Fruit fly (Drosophila melanogaster) whole organism, embryonic: Measurements from ENCODE around the gene Neu2.

Source experiments
- Gug ChIP-seq: fragments of 200-800 bp; sonication (Bioruptor generic); IDR thresholded peaks from 4 replicates; pipeline ENCODE4 v1.3.6; 2022; ENCODE audit warnings: missing biosample characterization, missing genetic modification characterization
- Sox102F ChIP-seq: fragments of 200-800 bp; sonication (Bioruptor generic); optimal IDR thresholded peaks from 2 replicates; lab custom pipeline; 2018; ENCODE audit warnings: missing biosample characterization, mild to moderate bottlenecking, missing genetic modification characterization, moderate library complexity
- emc ChIP-seq: fragments of 200-800 bp; sonication (Bioruptor generic); optimal IDR thresholded peaks from 2 replicates; lab custom pipeline; 2016; ENCODE audit warnings: missing biosample characterization, missing genetic modification characterization
- fd96Cb ChIP-seq: fragments of 200-800 bp; sonication (Bioruptor generic); optimal IDR thresholded peaks from 2 replicates; lab custom pipeline; 2018; ENCODE audit warnings: missing biosample characterization, mild to moderate bottlenecking, missing genetic modification characterization, moderate library complexity

- TF ChIP-seq fd96Cb (tag; lab: Kevin White, UChicago) (no peak), emc (GFP tag; lab: Kevin White, UChicago) (no peak), Gug (GFP tag; lab: Robert Waterston, UW) (no peak), Sox102F (no peak)
Observed at dm6 chr3L:21476429-21477006, 13.9 kb downstream of the Neu2 start, which contains the start of gene croc.
